Fruit fly (Drosophila melanogaster): ENCODE results near the gene D19A.

Gene D19A

DNA sequence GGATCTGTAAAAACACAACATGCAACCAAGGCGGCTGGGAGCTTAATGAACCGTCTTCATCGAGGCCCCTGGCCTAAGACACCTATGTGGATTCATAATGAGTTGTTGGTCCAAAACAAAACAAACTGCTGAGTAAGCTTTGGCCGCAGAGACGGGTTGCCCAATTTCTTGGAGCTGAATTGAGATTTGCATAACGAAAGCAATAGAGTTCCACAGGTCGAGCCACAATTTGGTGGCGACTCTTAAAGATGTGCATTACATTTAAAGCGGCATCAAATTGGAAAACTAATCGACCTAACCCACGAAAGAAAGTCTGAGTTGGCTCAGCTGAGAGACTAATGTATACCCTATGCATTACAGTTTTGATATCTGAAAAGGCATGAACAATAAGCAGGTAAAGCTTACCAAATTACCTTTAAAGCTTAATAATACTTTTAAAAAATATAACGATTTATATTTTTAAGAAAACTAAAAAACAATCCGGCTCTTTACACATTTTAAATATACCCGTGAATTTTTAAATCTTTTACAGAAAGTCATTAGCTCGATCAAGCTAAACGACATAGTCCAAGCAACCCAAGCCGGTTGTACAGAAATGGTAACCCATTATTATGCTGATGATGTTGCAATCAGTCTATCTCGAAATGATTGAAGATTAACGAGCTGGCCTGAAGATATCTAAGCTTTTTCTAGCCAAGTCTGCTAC lies 31.4 kb downstream of the D19A start, which contains the start of gene CG13297 (continued):
- TF ChIP-seq Atf-2 (GFP tag; optimal IDR thresholded peaks at IDR 0.05) (no peak), Taf1 (GFP tag; IDR thresholded peaks at IDR 0.05) (no peak), Blimp-1 (GFP tag; optimal IDR thresholded peaks at IDR 0.05) (peak; percentile 54), CG12769 (tag; optimal IDR thresholded peaks at IDR 0.05) (no peak), CG18262 (tag; optimal IDR thresholded peaks at IDR 0.05) (peak; percentile 73), mld (GFP tag; IDR thresholded peaks at IDR 0.05; ENCODE audit: partially characterized antibody) (no peak), CG9609 (GFP tag; optimal IDR thresholded peaks at IDR 0.05) (no peak), CG12391 (tag; optimal IDR thresholded peaks at IDR 0.05) (peak; percentile 44), NfI (GFP tag; optimal IDR thresholded peaks at IDR 0.05) (peak; percentile 43), Ptx1 (GFP tag; IDR thresholded peaks at IDR 0.05) (peak; percentile 81), Hr3 (GFP tag; optimal IDR thresholded peaks at IDR 0.05) (peak; percentile 10), CG11723 (GFP tag; optimal IDR thresholded peaks at IDR 0.05) (peak; percentile 25), CG31224 (GFP tag; IDR thresholded peaks at IDR 0.05) (no peak), Xbp1 (GFP tag; optimal IDR thresholded peaks at IDR 0.05) (peak; percentile 44), nmo (GFP tag; optimal IDR thresholded peaks at IDR 0.05) (peak; percentile 66), CG16813 (GFP tag; IDR thresholded peaks at IDR 0.05; ENCODE audit: partially characterized antibody) (no peak), CG2712 (tag; optimal IDR thresholded peaks at IDR 0.05) (peak; percentile 78), sd (tag; optimal IDR thresholded peaks at IDR 0.05) (peak; percentile 5), CG4820 (GFP tag; optimal IDR thresholded peaks at IDR 0.05) (peak; percentile 32), Dp (GFP tag; optimal IDR thresholded peaks at IDR 0.05) (no peak), trem (tag; optimal IDR thresholded peaks at IDR 0.05) (peak; percentile 33), ken (GFP tag; IDR thresholded peaks at IDR 0.05) (peak; percentile 21; the same call in 1 of the 3 replicates), bcd (GFP tag; optimal IDR thresholded peaks at IDR 0.05) (peak; percentile 41), ap (GFP tag; IDR thresholded peaks at IDR 0.05) (0 out of 2 replicates have a peak, but pooled peaks have one; percentile 14), sisA (GFP tag; IDR thresholded peaks at IDR 0.05) (peak; percentile 55), MBD-R2 (GFP tag; IDR thresholded peaks at IDR 0.05) (no peak), CG9437 (GFP tag; optimal IDR thresholded peaks at IDR 0.05) (peak; percentile 40), sens (GFP tag) (peak; percentile 76), vvl (GFP tag; IDR thresholded peaks at IDR 0.05) (peak; percentile 66), phol (tag; optimal IDR thresholded peaks at IDR 0.05) (peak; percentile 75), CG10209 (GFP tag; optimal IDR thresholded peaks at IDR 0.05) (peak; percentile 33), cad (GFP tag; optimal IDR thresholded peaks at IDR 0.05) (no peak), dpn (GFP tag; optimal IDR thresholded peaks at IDR 0.05) (peak in 1 of 2 experiments; percentile 10), Hr39 (optimal IDR thresholded peaks at IDR 0.05) (no peak), D (optimal IDR thresholded peaks at IDR 0.05) (no peak), D (GFP tag; optimal IDR thresholded peaks at IDR 0.05) (peak; percentile 57), CG34376 (GFP tag; optimal IDR thresholded peaks at IDR 0.05) (no peak), CG8281 (tag; optimal IDR thresholded peaks at IDR 0.05) (peak; percentile 27), Oli (tag; optimal IDR thresholded peaks at IDR 0.05) (peak; percentile 76), PHDP (tag; optimal IDR thresholded peaks at IDR 0.05) (peak; percentile 40), prd (optimal IDR thresholded peaks at IDR 0.05) (no peak), prd (GFP tag; IDR thresholded peaks at IDR 0.05) (peak; percentile 59; the same call in 2 of the 3 replicates), CG7271 (tag; optimal IDR thresholded peaks at IDR 0.05) (no peak), CG14860 (GFP tag; IDR thresholded peaks at IDR 0.05; ENCODE audit: partially characterized antibody) (no peak), CG10543 (GFP tag; optimal IDR thresholded peaks at IDR 0.05) (no peak), salm (tag; optimal IDR thresholded peaks at IDR 0.05) (peak; percentile 18), CG11504 (tag; optimal IDR thresholded peaks at IDR 0.05) (peak; percentile 86), unpg (GFP tag; optimal IDR thresholded peaks at IDR 0.05) (peak; percentile 54), CG2678 (tag; optimal IDR thresholded peaks at IDR 0.05) (peak; percentile 79), dmrt99B (tag; optimal IDR thresholded peaks at IDR 0.05) (peak; percentile 88)
